Fruit fly (Drosophila melanogaster) whole organism, wandering third instar larva: ENCODE data around the gene Datp.

Experiments
- Abd-B ChIP-seq: fragments of >200 bp; optimal IDR thresholded peaks from 2 replicates; lab custom pipeline; 2017; ENCODE audit warnings: missing biosample characterization, missing genetic modification characterization
- CG9705 ChIP-seq: fragments of 200-800 bp; sonication (Bioruptor generic); optimal IDR thresholded peaks from 2 replicates; lab custom pipeline; 2018; ENCODE audit warnings: missing biosample characterization, mild to moderate bottlenecking, missing genetic modification characterization
- CrebA ChIP-seq: fragments of 200-800 bp; sonication (Bioruptor generic); optimal IDR thresholded peaks from 2 replicates; lab custom pipeline; 2016; ENCODE audit warnings: missing biosample characterization, mild to moderate bottlenecking, missing genetic modification characterization, borderline replicate concordance
- Dfd ChIP-seq: fragments of >200 bp; optimal IDR thresholded peaks from 2 replicates; lab custom pipeline; 2017; ENCODE audit warnings: missing biosample characterization, missing genetic modification characterization
- Dif ChIP-seq: fragments of 200-275, 200-300 bp; sonication (Bioruptor generic); optimal IDR thresholded peaks from 2 replicates; lab custom pipeline; 2018; ENCODE audit warnings: missing biosample characterization, missing genetic modification characterization; ENCODE audit not compliant: partially characterized antibody
- GATAd ChIP-seq: sonication (Bioruptor generic); optimal IDR thresholded peaks from 2 replicates; lab custom pipeline; 2016; ENCODE audit warnings: missing biosample characterization, missing genetic modification characterization
- HLH106 ChIP-seq: fragments of 200-800 bp; optimal IDR thresholded peaks from 3 replicates; lab custom pipeline; 2019; ENCODE audit warnings: missing biosample characterization, mild to moderate bottlenecking, missing genetic modification characterization, moderate library complexity
- Hnf4 ChIP-seq: fragments of 200-800 bp; sonication (Bioruptor generic); optimal IDR thresholded peaks from 2 replicates; lab custom pipeline; 2016; ENCODE audit warnings: missing biosample characterization, mild to moderate bottlenecking, missing genetic modification characterization
- Hr83 ChIP-seq: fragments of 200-300 bp; sonication (Bioruptor generic); optimal IDR thresholded peaks from 2 replicates; lab custom pipeline; 2016; ENCODE audit warnings: missing biosample characterization, mild to moderate bottlenecking, missing genetic modification characterization, moderate library complexity; ENCODE audit not compliant: poor library complexity, severe bottlenecking
- Jra ChIP-seq: sonication (Bioruptor generic); optimal IDR thresholded peaks from 2 replicates; lab custom pipeline; 2016; ENCODE audit warnings: missing biosample characterization, missing genetic modification characterization
- Mio ChIP-seq: sonication (Bioruptor generic); optimal IDR thresholded peaks from 2 replicates; lab custom pipeline; 2016; ENCODE audit warnings: missing biosample characterization, missing genetic modification characterization
- Myc ChIP-seq: fragments of >200 bp; optimal IDR thresholded peaks from 2 replicates; lab custom pipeline; 2017
- OdsH ChIP-seq: fragments of 200-800 bp; sonication (Bioruptor generic); optimal IDR thresholded peaks from 2 replicates; lab custom pipeline; 2016; ENCODE audit warnings: missing biosample characterization, mild to moderate bottlenecking, missing genetic modification characterization
- Rel ChIP-seq, 2 experiments: fragments of 200-800 bp; sonication (Bioruptor generic) in 1 of 2; optimal IDR thresholded peaks; 2 replicates in 1 of 2; 3 replicates in 1 of 2; lab custom pipeline; 2016 to 2019; ENCODE audit warnings: mild to moderate bottlenecking in 2 of 2, missing biosample characterization in 2 of 2, missing genetic modification characterization in 2 of 2, moderate library complexity in 1 of 2
- Sp1 ChIP-seq: fragments of 200-800 bp; sonication (Bioruptor generic); optimal IDR thresholded peaks from 3 replicates; lab custom pipeline; 2019; ENCODE audit warnings: missing biosample characterization, mild to moderate bottlenecking, missing genetic modification characterization, moderate library complexity
- Vsx2 ChIP-seq: fragments of 200-300, 225-300 bp; sonication (Bioruptor generic); optimal IDR thresholded peaks from 2 replicates; lab custom pipeline; 2018; ENCODE audit warnings: missing biosample characterization, missing genetic modification characterization; ENCODE audit not compliant: partially characterized antibody
- br ChIP-seq: fragments of 200-800 bp; sonication (Bioruptor generic); optimal IDR thresholded peaks from 2 replicates; lab custom pipeline; 2016; ENCODE audit warnings: missing biosample characterization, missing genetic modification characterization
- brk ChIP-seq: fragments of 200-800 bp; sonication (Bioruptor generic); optimal IDR thresholded peaks from 2 replicates; lab custom pipeline; 2016; ENCODE audit warnings: missing biosample characterization, mild to moderate bottlenecking, missing genetic modification characterization
- dl ChIP-seq, 2 experiments: fragments of 175-275, 200-275 bp in 1 of 2; fragments of 200-275 bp in 1 of 2; sonication (Bioruptor generic); optimal IDR thresholded peaks; lab custom pipeline; 2018; ENCODE audit warnings: mild to moderate bottlenecking in 2 of 2, missing biosample characterization in 2 of 2, missing genetic modification characterization in 2 of 2, moderate library complexity in 2 of 2; ENCODE audit not compliant: partially characterized antibody in 2 of 2, insufficient read depth in 1 of 2
- dmrt93B ChIP-seq: fragments of 200-800 bp; sonication (Bioruptor generic); optimal IDR thresholded peaks from 2 replicates; lab custom pipeline; 2018; ENCODE audit warnings: missing biosample characterization, mild to moderate bottlenecking, missing genetic modification characterization
- dsf ChIP-seq: sonication (Bioruptor generic); optimal IDR thresholded peaks from 2 replicates; lab custom pipeline; 2016; ENCODE audit warnings: missing biosample characterization, missing genetic modification characterization, borderline replicate concordance
- ey ChIP-seq: fragments of 200-800 bp; sonication (Bioruptor generic); optimal IDR thresholded peaks from 2 replicates; lab custom pipeline; 2016; ENCODE audit warnings: missing biosample characterization, missing genetic modification characterization
- foxo ChIP-seq, 2 experiments: fragments of 200-800 bp; sonication (Bioruptor generic); optimal IDR thresholded peaks; 2 replicates in 1 of 2; 3 replicates in 1 of 2; lab custom pipeline; 2016 to 2017; ENCODE audit warnings: missing biosample characterization in 2 of 2, missing genetic modification characterization in 2 of 2
- fru ChIP-seq: fragments of 200-800 bp; sonication (Bioruptor generic); optimal IDR thresholded peaks from 3 replicates; lab custom pipeline; 2016; ENCODE audit warnings: missing biosample characterization, mild to moderate bottlenecking, missing genetic modification characterization
- h ChIP-seq: fragments of 200-800 bp; sonication (Bioruptor generic); optimal IDR thresholded peaks from 3 replicates; lab custom pipeline; 2016; ENCODE audit warnings: missing biosample characterization, mild to moderate bottlenecking, missing genetic modification characterization
- jim ChIP-seq: fragments of 175-275, 200-325 bp; sonication (Bioruptor generic); optimal IDR thresholded peaks from 2 replicates; lab custom pipeline; 2016; ENCODE audit warnings: missing biosample characterization, mild to moderate bottlenecking, missing genetic modification characterization
- lola ChIP-seq: fragments of >200 bp; optimal IDR thresholded peaks from 2 replicates; lab custom pipeline; 2017; ENCODE audit warnings: missing biosample characterization, missing genetic modification characterization
- psq ChIP-seq: fragments of 200-800 bp; sonication (Bioruptor generic); optimal IDR thresholded peaks from 3 replicates; lab custom pipeline; 2017; ENCODE audit warnings: missing biosample characterization, mild to moderate bottlenecking, missing genetic modification characterization, moderate library complexity
- rgr ChIP-seq: fragments of 200-800 bp; sonication (Bioruptor generic); optimal IDR thresholded peaks from 3 replicates; lab custom pipeline; 2016; ENCODE audit warnings: missing biosample characterization, mild to moderate bottlenecking, missing genetic modification characterization
- sage ChIP-seq: fragments of 200-800 bp; sonication (Bioruptor generic); optimal IDR thresholded peaks from 2 replicates; lab custom pipeline; 2016; ENCODE audit warnings: missing biosample characterization, mild to moderate bottlenecking, missing genetic modification characterization
- sv ChIP-seq: fragments of 200-800 bp; sonication (Bioruptor generic); optimal IDR thresholded peaks from 3 replicates; lab custom pipeline; 2016; ENCODE audit warnings: missing biosample characterization, missing genetic modification characterization
- tai ChIP-seq: sonication (Bioruptor generic); optimal IDR thresholded peaks from 2 replicates; lab custom pipeline; 2016; ENCODE audit warnings: missing biosample characterization, missing genetic modification characterization
- woc ChIP-seq: sonication (Bioruptor generic); optimal IDR thresholded peaks from 2 replicates; lab custom pipeline; 2016; ENCODE audit warnings: missing biosample characterization, mild to moderate bottlenecking, missing genetic modification characterization

The Datp gene

DNA sequence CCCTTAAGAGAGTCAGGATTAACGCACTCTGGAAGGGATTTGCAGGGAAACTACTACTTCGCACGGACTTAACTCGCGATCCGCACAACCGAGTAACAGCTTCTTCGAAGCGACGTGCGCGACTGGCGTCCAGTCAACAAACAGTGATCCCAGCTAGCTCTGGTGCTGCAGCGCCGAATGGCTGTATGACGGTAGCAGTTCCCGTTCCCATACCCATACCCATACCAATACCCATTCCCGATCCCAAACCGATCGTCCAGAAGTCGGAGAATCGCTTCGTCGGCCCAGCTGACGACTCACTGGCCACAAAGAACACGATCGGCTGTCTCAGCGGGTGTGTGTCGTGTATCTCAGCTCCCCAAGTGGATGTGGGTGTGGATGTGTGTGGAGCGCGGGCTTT, 8.7 kb upstream of the Datp start, which contains the start of gene CG5853:
TSS of gene CG5853 (minus strand) at position 384 of the 400 bp plus-strand sequence.
- TF ChIP-seq dsf (GFP tag; lab: Kevin White, UChicago) (no peak), foxo (GFP tag; optimal IDR thresholded peaks at IDR 0.05; lab: Kevin White, UChicago) (peak in 1 of 2 experiments; percentile 29), Hr83 (peak; percentile 94), rgr (GFP tag; lab: Kevin White, UChicago) (peak; percentile 59), CG9705 (GFP tag; lab: Kevin White, UChicago) (no peak), CrebA (no peak), sv (no peak), woc (GFP tag; lab: Kevin White, UChicago) (peak; percentile 17), h (GFP tag; lab: Kevin White, UChicago) (peak; percentile 73), Dif (peak; percentile 87), Rel (GFP tag; optimal IDR thresholded peaks at IDR 0.05; lab: Kevin White, UChicago) (peak; percentile 76), Rel (tag; optimal IDR thresholded peaks at IDR 0.05; lab: Kevin White, UChicago) (peak; percentile 69), GATAd (GFP tag; lab: Kevin White, UChicago) (no peak), HLH106 (tag; lab: Kevin White, UChicago) (no peak), Mio (GFP tag; lab: Kevin White, UChicago) (no peak), Dfd (GFP tag; lab: Kevin White, UChicago) (no peak), Sp1 (GFP tag; lab: Kevin White, UChicago) (peak; percentile 36), br (GFP tag; lab: Kevin White, UChicago) (peak; percentile 46), jim (peak; percentile 34), brk (GFP tag; lab: Kevin White, UChicago) (peak; percentile 1), ey (GFP tag; lab: Kevin White, UChicago) (peak; percentile 19), fru (GFP tag; lab: Kevin White, UChicago) (peak; percentile 52), Vsx2 (GFP tag; lab: Kevin White, UChicago) (peak; percentile 47), Jra (GFP tag; lab: Kevin White, UChicago) (peak; percentile 25), OdsH (GFP tag; lab: Kevin White, UChicago) (peak; percentile 13), psq (GFP tag; lab: Kevin White, UChicago) (no peak), Hnf4 (GFP tag; lab: Kevin White, UChicago) (peak; percentile 76), dl (GFP tag; optimal IDR thresholded peaks at IDR 0.05; lab: Kevin White, UChicago; ENCODE audit: insufficient read depth in 1 of 2, partially characterized antibody in 2 of 2) (peak; percentile 52 to 64), lola (GFP tag; lab: Kevin White, UChicago) (no peak), dmrt93B (GFP tag; lab: Kevin White, UChicago) (no peak), sage (no peak), tai (no peak)

DNA sequence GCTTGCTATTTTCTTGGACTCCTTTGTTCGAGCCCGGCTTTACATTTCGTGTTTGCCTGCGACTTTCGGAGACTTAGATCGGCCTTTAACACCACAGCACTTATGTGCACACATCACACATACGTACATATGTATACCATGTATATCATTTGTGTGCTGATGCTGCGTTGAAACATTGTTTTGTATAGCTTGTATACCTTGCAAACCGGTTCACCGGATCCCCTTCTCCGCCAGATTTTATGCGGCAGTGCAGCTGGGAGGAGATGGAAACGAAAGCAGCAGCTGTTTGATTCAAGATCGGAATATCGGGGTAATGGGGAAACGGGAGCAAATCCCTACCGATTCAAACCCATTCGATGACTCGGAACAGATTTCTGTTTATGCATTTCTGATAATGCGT, 7.5 kb upstream of the Datp start:
- TF ChIP-seq Sp1 (GFP tag; lab: Kevin White, UChicago) (no peak), psq (GFP tag; lab: Kevin White, UChicago) (no peak), dsf (GFP tag; lab: Kevin White, UChicago) (no peak), brk (GFP tag; lab: Kevin White, UChicago) (no peak), Myc (lab: Kevin White, UChicago) (no peak), Mio (GFP tag; lab: Kevin White, UChicago) (no peak), foxo (GFP tag; optimal IDR thresholded peaks at IDR 0.05; lab: Kevin White, UChicago) (no peak), Abd-B (GFP tag; lab: Kevin White, UChicago) (no peak), Dif (peak; percentile 75), Vsx2 (GFP tag; lab: Kevin White, UChicago) (peak; percentile 56), woc (GFP tag; lab: Kevin White, UChicago) (no peak), Hr83 (peak; percentile 62)

DNA sequence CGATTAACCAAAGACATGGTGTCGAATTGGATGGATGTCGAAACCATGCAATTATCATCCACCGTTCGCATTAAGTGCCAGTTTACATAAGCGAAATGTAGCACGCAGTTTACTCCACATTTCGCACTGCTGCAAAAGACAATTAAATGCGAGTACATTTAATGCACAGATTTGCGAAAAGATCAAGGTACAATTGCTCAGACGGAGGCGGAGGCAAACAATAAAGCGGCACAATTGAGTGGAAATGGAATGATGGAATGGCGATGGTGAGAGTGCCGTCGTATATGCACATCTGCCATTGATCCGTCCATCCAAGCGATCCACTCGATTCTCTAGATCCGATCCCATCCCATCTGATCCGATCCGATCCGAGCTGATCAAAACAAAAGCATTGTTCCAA, 6.5 kb upstream of the Datp start:
- TF ChIP-seq Myc (lab: Kevin White, UChicago) (no peak), Hnf4 (GFP tag; lab: Kevin White, UChicago) (peak; percentile 39), foxo (GFP tag; optimal IDR thresholded peaks at IDR 0.05; lab: Kevin White, UChicago) (no peak), HLH106 (tag; lab: Kevin White, UChicago) (no peak)
